Fruit fly (Drosophila melanogaster): Measurements from ENCODE around the gene MED26.
"Not testable (repeated sequence)": the region's sequence is repeated elsewhere in the genome, so short reads cannot be mapped to it uniquely, and the experiment has no call there.

Gene MED26

DNA sequence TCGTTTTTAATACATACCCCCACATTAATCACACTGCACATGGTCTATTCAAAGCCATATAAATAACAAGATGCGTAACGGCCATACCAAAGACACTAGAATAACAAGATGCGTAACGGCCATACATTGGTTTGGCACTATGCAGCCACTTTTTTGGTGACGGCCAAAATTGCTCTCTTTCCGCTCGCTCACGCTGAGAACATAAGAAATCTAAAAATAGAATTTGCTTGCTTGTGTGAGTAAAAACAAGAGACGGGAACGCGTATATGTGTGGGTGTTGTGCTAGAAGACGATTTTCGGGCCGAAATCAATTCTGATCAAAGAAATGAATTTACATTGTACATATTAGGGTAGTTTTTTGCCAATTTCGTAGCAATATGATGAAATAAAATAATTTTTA, at the start of gene MED26:
Gene MED26, minus strand, starts transcription at position 101 of the 400 bp plus-strand sequence.
- not testable (repeated sequence) for TF ChIP-seq CG17801 (GFP tag; optimal IDR thresholded peaks at IDR 0.05; ENCODE audit: partially characterized antibody)

DNA sequence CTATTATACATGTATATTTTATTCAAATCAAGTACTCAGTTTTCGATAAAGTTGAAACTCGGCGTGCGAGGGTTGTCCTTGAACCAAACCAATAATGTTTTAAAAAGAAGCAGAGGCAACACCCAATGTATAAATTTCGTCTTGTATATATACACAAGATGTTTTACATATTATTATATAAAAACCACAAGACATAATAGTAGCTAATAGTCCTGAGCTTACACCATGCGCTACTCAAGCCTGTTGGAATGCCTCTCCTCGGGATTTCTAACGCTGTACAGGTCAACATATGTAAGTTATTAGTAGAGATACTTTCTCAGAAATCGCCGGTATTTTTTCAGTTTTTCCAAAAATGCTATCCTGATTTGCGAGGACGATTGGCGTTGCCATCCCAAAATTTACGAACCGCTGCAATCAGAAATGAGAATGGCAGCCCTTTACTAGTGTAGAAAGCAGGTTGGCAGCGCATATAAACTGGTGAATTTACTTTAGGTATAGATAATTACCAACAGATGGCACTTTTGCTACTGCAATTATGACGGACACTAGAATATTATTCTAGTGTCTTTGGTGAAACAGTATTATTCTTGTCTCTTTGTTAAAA, 46.9 kb upstream of the MED26 start:
- TF ChIP-seq CG17801 (GFP tag; optimal IDR thresholded peaks at IDR 0.05; ENCODE audit: partially characterized antibody) = no peak

dm6 chr4:834837-835534, 46.2 kb upstream of the MED26 start:
- no peak for TF ChIP-seq CG17801 (GFP tag; optimal IDR thresholded peaks at IDR 0.05; ENCODE audit: partially characterized antibody)

DNA sequence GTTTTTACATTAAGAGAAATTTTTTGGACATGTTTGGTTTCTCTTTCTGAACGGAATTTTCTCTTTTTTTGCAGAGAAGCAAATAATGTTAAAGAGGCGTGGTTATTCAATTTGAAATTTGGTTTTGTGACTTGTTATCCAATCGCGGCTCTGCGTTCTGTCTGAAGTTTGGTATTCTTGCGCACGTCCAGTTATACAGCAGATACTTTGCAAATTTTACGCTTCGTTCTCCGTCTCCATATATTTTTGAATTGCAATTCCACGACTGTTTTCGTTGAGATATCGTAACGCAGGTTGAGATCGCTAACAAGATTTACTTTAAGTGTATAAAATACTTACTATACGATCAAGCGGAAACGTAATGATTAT, 45.7 kb upstream of the MED26 start:
- TF ChIP-seq CG17801 (GFP tag; optimal IDR thresholded peaks at IDR 0.05; ENCODE audit: partially characterized antibody) = no peak

DNA sequence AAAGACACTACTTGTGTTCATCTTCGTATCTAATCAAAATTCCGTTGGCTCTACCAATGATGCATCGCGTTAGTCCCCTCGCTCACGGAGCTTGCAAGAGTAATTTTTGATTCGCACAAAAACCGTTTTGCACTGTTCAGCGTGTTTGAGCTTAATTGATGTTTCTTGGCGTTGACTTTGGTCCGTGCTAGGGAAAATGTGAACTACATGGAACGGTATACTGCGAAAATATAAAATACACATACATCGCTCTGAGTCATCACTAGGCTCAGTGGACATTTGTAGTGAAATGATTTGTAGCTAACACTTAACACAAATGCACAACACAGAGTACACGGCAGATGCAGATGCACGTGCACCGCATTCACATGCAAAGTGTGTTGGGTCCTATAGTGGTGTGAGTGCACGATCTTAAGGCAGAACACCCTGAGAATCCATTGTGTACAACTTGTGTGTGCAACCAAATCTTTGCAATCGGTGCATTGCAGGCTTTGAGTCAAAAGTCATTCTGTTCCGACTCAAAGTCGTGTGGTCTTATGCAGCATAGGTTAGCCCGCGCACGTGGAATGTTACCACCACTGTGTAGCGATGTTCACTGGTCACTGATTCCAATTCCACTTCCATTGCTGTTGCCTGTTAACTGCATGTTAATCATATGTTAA, 45.1 kb upstream of the MED26 start, which contains the start of gene Sox102F:
Gene Sox102F, minus strand, starts transcription at position 604 of the 662 bp plus-strand sequence.
- TF ChIP-seq CG17801 (GFP tag; optimal IDR thresholded peaks at IDR 0.05; ENCODE audit: partially characterized antibody) = no peak

dm6 chr4:832985-833384, 44.2 kb upstream of the MED26 start:
- no peak for TF ChIP-seq CG17801 (GFP tag; optimal IDR thresholded peaks at IDR 0.05; ENCODE audit: partially characterized antibody)

DNA sequence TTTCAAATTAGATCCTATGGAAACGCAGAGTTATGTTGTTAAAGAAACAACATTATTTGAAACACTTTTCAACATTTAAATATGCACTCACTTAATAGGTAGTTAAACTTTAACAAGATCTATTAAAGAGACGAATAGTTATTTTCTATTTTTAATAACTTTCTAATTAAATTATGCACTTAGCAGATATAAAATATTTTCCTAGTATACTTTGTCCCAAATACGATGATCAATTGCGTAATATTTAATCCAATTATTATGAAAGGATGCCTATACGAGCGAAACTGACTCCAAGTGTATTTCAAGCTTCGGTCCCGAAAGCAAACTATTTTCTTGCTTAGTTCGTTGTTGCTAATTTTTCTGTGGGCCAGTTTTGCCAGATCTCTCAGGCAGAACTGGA, 43.0 kb upstream of the MED26 start:
- TF ChIP-seq CG17801 (GFP tag; optimal IDR thresholded peaks at IDR 0.05; ENCODE audit: partially characterized antibody) = no peak

DNA sequence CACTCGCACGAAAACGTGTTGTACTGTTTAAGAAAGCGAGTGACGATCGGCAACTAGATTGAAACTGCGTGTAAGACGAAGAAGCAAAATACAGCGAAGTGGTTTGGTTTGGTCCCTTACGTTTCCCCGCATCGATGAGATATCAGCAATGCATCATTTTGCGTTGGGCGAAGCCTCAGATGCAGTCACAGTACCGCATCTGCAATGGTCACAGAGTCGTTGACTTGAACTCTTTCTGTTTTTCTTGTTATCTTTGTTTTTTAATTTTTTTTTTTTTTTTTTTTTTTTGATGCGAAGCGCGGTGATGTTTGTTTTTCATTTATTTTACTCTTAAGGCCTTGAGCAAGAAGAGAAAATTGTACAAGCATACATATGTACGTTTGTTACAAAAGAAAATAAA, 41.0 kb upstream of the MED26 start:
- TF ChIP-seq CG17801 (GFP tag; optimal IDR thresholded peaks at IDR 0.05; ENCODE audit: partially characterized antibody) = no peak

- no peak for TF ChIP-seq CG17801 (GFP tag; optimal IDR thresholded peaks at IDR 0.05; ENCODE audit: partially characterized antibody)
Measured at dm6 chr4:824043-824442, 35.3 kb upstream of the MED26 start.

DNA sequence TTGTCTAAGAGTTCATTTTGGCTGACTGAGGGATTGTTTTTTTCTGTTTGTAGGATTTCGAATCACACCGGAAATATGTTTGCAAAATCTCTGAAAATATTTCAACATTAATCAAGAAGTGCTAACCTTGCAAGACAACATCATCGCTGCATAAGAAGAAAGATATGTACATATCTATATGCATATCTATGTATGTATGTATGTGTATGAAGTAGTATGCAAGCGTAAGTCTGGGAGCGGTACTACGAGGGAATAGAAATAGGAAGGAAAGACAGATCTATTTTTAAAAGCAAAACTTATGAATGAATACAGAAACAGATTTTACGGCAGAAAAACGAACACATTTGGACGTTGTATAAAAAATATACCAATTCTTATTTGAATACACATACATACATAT, 29.0 kb upstream of the MED26 start:
- no peak for TF ChIP-seq CG17801 (GFP tag; optimal IDR thresholded peaks at IDR 0.05; ENCODE audit: partially characterized antibody)

DNA sequence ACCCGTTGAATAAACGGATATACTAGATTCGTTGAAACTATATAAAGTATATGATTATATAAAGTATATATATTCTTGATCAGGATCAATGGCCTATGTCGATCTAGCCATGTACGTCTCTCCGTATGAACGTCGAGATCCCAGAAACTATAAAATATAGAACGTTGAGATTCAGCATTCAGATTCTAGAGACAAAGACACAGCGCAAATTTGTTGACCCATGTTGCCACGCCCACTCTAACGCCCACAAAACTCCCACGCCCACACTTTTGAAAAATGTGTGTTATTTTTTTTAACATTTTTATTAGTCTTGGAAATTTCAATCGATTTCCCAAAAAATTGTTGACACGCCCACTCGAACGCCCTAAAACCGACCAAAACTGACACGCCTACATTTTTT, 27.7 kb upstream of the MED26 start:
- no peak for TF ChIP-seq CG17801 (GFP tag; optimal IDR thresholded peaks at IDR 0.05; ENCODE audit: partially characterized antibody)

DNA sequence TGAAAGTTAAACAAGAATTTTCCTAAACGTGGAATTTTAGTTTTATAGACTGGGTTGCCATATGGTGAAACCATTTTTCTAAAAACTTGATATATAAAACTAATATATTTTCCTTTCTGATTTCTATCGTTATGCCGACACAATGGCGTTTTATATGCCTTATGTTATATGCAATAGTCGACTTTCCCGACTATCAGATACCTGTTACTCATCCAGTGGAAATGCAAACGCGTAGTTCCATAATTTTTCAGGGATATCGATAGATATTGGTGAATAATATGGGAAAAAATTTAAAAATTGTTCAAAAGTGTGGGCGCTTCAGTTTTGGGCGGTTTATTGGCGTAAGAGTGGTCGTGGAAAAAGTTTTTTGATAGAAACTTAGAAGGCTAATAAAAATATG, 22.1 kb upstream of the MED26 start:
- TF ChIP-seq CG17801 (GFP tag; optimal IDR thresholded peaks at IDR 0.05; ENCODE audit: partially characterized antibody) = no peak

DNA sequence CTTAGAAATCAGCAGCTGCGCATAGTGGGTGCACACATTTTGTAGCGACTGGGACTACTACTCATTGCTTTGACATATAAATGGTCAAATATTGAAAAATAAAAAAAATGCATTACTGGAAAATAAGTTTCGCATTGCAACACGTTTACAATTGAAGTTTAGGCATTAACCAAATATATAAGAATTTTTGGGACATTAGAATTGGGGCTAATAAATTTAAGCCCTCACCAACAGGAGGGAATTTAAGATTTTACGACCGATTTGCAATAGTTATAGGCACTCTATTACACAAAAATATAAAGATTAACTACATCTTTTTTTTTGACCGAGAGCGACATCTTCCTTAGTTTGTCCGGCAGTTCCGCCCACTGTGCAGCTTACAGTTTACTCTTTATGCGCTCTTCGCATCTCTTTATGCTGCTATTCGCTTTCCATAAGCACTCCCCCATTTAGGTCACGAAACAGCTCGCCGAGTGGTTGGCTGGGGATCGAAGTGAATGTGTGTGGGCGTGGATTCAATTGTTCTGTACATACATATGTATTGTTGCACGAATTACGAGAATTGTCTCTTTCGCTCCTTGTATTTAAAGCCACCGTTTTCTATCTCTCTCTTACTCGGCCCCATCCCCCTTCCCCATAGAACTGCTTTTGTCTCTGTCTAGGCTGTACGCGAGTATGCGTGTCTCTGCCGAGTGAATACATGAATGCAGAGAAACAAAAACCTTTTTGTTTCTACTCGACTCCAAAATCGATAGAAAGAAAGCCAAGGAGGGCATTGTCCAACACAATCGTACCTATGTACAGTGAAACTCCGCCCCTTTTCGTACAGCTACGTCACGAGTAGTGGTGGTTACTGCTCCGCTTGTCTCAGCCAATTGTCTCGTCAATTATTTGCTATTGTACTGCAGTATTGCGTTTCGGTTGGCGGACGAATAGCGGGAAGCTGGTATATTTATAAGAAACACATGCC, 18.9 kb upstream of the MED26 start:
- TF ChIP-seq CG17801 (GFP tag; optimal IDR thresholded peaks at IDR 0.05; ENCODE audit: partially characterized antibody) = no peak

DNA sequence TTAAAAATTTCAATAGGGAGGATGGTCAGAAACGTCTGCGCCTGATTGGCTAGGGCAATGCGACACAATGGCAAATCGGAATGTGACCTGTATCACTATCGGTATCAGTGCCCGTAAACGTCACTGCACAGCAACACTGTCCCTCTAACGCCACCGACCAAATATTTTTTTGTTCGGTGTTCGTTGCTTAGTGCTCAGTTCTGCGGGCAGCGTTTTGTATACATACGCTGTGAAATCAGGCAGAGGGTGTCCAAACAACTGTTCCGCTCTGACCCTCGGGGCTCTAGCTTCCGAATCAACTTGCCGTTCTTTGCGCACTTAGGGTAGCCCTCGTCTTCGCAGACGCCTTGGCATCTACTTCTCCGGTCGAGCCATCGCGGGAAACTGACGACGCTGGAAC, 18.2 kb upstream of the MED26 start:
- no peak for TF ChIP-seq CG17801 (GFP tag; optimal IDR thresholded peaks at IDR 0.05; ENCODE audit: partially characterized antibody)

DNA sequence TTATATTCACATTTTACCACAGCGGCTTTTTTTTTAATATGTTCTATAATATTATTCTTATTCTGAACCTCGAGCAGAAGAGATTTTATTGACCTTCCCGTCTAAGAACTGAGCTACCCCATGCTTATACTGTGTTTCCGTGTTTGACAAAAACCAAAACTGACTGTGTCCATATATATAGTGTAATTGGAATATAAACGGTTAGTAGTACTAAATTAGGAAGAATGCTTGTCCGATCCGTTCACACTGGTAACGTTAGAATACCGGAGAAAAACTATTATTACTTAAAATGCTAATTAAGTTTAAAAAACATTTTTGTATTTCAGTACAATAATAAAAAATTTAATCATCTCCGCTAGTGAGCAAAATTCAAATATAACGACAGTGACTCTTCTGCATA, 428 bp downstream of the MED26 start:
- TF ChIP-seq CG17801 (GFP tag; optimal IDR thresholded peaks at IDR 0.05; ENCODE audit: partially characterized antibody) = no peak

Data from ovary, adult (tissue).